Worm (Caenorhabditis elegans) whole organism, mixed stage, embryonic: Measurements from ENCODE around the gene K01G5.10.
"Not testable (repeated sequence)": the region's sequence is repeated elsewhere in the genome, so short reads cannot be mapped to it uniquely, and the experiment has no call there.

ENCODE experiments used
- ceh-39 ChIP-seq: fragments of 150-350 bp; optimal IDR thresholded peaks from 2 replicates; lab custom pipeline; 2014; ENCODE audit warnings: missing biosample characterization, missing genetic modification characterization
- lsy-2 ChIP-seq: fragments of 150-350 bp; optimal IDR thresholded peaks from 2 replicates; lab custom pipeline; 2014; ENCODE audit warnings: missing biosample characterization, missing genetic modification characterization

- not testable (repeated sequence) for TF ChIP-seq lsy-2; ceh-39 (tag; lab: Kevin White, UChicago)
Measured at ce11 chrIII:10750043-10750442, 8.3 kb downstream of the K01G5.10 start, which contains the start of gene enu-3.6.
